Worm (Caenorhabditis elegans): ENCODE data around the gene chil-21.

- TF ChIP-seq pha-4 (tag; optimal IDR thresholded peaks at IDR 0.05) = no peak
- no peak for TF ChIP-seq ets-4 (GFP tag; optimal IDR thresholded peaks at IDR 0.05)
- no peak for TF ChIP-seq ama-1 (optimal IDR thresholded peaks at IDR 0.05)
- TF ChIP-seq ama-1 (GFP tag; optimal IDR thresholded peaks at IDR 0.05) = no peak
- TF ChIP-seq F39B2.1 (GFP tag; IDR thresholded peaks at IDR 0.05) = no peak
These were observed 18.3 kb downstream of the chil-21 start, which contains the start of gene chil-15 for ce11 chrII:9443522-9443921.
